Worm (Caenorhabditis elegans): ENCODE results near the gene C16D2.3.

ce11 chrII:9100798-9101197 is 37.1 kb upstream of the C16D2.3 start, which contains the start of gene T24H10.5:
- TF ChIP-seq F37D6.2 (tag; optimal IDR thresholded peaks at IDR 0.05) = no peak
- TF ChIP-seq egl-27 (tag; optimal IDR thresholded peaks at IDR 0.05) = no peak
- no peak for TF ChIP-seq lsy-2 (tag; optimal IDR thresholded peaks at IDR 0.05)
- no peak for TF ChIP-seq skn-1 (tag; optimal IDR thresholded peaks at IDR 0.05)
- TF ChIP-seq Y48G9A.11 (GFP tag; IDR thresholded peaks at IDR 0.05) = no peak
- TF ChIP-seq F49E8.2 (tag; optimal IDR thresholded peaks at IDR 0.05; ENCODE audit: borderline replicate concordance) = no peak
- TF ChIP-seq nhr-11 (tag; optimal IDR thresholded peaks at IDR 0.05) = no peak
- TF ChIP-seq nhr-28 (tag; optimal IDR thresholded peaks at IDR 0.05) = no peak
- no peak for TF ChIP-seq php-3 (GFP tag; IDR thresholded peaks at IDR 0.05)
- no peak for TF ChIP-seq jun-1 (tag; optimal IDR thresholded peaks at IDR 0.05)
- no peak for TF ChIP-seq R02D3.7 (tag; optimal IDR thresholded peaks at IDR 0.05)
- no peak for TF ChIP-seq mep-1 (tag; optimal IDR thresholded peaks at IDR 0.05)
- TF ChIP-seq dmd-6 (GFP tag; IDR thresholded peaks at IDR 0.05) = no peak
- no peak for TF ChIP-seq duxl-1 (tag; optimal IDR thresholded peaks at IDR 0.05; ENCODE audit: poor library complexity)
